Fruit fly (Drosophila melanogaster) whole organism, pupa: ENCODE data around the gene CG18764.

Experiments
- CG10348 ChIP-seq: fragments of 200-800 bp; sonication (Bioruptor generic); IDR thresholded peaks from 2 replicates; pipeline ENCODE4 v1.3.6; 2022; ENCODE audit warnings: missing biosample characterization, missing genetic modification characterization
- CG12605 ChIP-seq: fragments of 200-800 bp; sonication (Bioruptor generic); IDR thresholded peaks from 2 replicates; pipeline ENCODE4 v1.3.6; 2022; ENCODE audit warnings: missing biosample characterization, missing genetic modification characterization
- CG13204 ChIP-seq: fragments of 200-800 bp; sonication (Bioruptor generic); optimal IDR thresholded peaks from 2 replicates; lab custom pipeline; 2018; ENCODE audit warnings: missing biosample characterization, mild to moderate bottlenecking, missing genetic modification characterization, moderate library complexity
- CG14655 ChIP-seq: fragments of 200-800 bp; sonication (Bioruptor generic); optimal IDR thresholded peaks from 3 replicates; lab custom pipeline; 2017; ENCODE audit warnings: mild to moderate bottlenecking, missing biosample characterization, missing genetic modification reagents, missing genetic modification characterization
- CG15710 ChIP-seq: fragments of 200-800 bp; sonication (Bioruptor generic); optimal IDR thresholded peaks from 2 replicates; lab custom pipeline; 2018; ENCODE audit warnings: missing biosample characterization, mild to moderate bottlenecking, missing genetic modification characterization, moderate library complexity
- CG17806 ChIP-seq: fragments of 200-800 bp; sonication (Bioruptor generic); optimal IDR thresholded peaks from 2 replicates; lab custom pipeline; 2018; ENCODE audit warnings: missing biosample characterization, mild to moderate bottlenecking, missing genetic modification characterization, moderate library complexity
- CG32121 ChIP-seq: fragments of 200-800 bp; sonication (Bioruptor generic); IDR thresholded peaks from 2 replicates; pipeline ENCODE4 v1.3.6; 2022; ENCODE audit warnings: missing biosample characterization, missing genetic modification characterization
- CG34367 ChIP-seq: fragments of 200-800 bp; sonication (Bioruptor generic); optimal IDR thresholded peaks from 2 replicates; lab custom pipeline; 2018; ENCODE audit warnings: missing biosample characterization, mild to moderate bottlenecking, missing genetic modification characterization
- CG4496 ChIP-seq: fragments of 200-800 bp; sonication (Bioruptor generic); IDR thresholded peaks from 3 replicates; pipeline ENCODE4 v1.3.6; 2022; ENCODE audit warnings: missing biosample characterization, missing genetic modification characterization
- CG8159 ChIP-seq: fragments of 200-800 bp; sonication (Bioruptor generic); optimal IDR thresholded peaks from 3 replicates; lab custom pipeline; 2018; ENCODE audit warnings: missing biosample characterization, mild to moderate bottlenecking, missing genetic modification characterization, moderate library complexity
- CG8301 ChIP-seq: fragments of 200-800 bp; sonication (Bioruptor generic); optimal IDR thresholded peaks from 2 replicates; lab custom pipeline; 2018; ENCODE audit warnings: missing biosample characterization, mild to moderate bottlenecking, missing genetic modification characterization
- CG9948 ChIP-seq: fragments of 200-800 bp; sonication (Bioruptor generic); optimal IDR thresholded peaks from 2 replicates; lab custom pipeline; 2018; ENCODE audit warnings: missing biosample characterization, mild to moderate bottlenecking, missing genetic modification characterization, moderate library complexity
- D1 ChIP-seq: fragments of 200-800 bp; sonication (Bioruptor generic); optimal IDR thresholded peaks from 2 replicates; lab custom pipeline; 2018; ENCODE audit warnings: missing biosample characterization, mild to moderate bottlenecking, missing genetic modification characterization, moderate library complexity
- EcR ChIP-seq: fragments of 200-800 bp; sonication (Bioruptor generic); optimal IDR thresholded peaks from 3 replicates; lab custom pipeline; 2019; ENCODE audit warnings: missing biosample characterization, missing genetic modification characterization, mild to moderate bottlenecking, moderate library complexity, missing genetic modification reagents
- Ets98B ChIP-seq: fragments of 200-800 bp; sonication (Bioruptor generic); IDR thresholded peaks from 2 replicates; pipeline ENCODE4 v1.3.6; 2022; ENCODE audit warnings: missing biosample characterization, missing genetic modification characterization
- Pif1A ChIP-seq: fragments of 200-800 bp; sonication (Bioruptor generic); optimal IDR thresholded peaks from 3 replicates; lab custom pipeline; 2016; ENCODE audit warnings: missing biosample characterization, missing genetic modification characterization
- Pif1B ChIP-seq: fragments of 200-800 bp; sonication (Bioruptor generic); optimal IDR thresholded peaks from 3 replicates; lab custom pipeline; 2016; ENCODE audit warnings: missing biosample characterization, missing genetic modification characterization
- Snoo ChIP-seq: fragments of 200-800 bp; sonication (Bioruptor generic); optimal IDR thresholded peaks from 3 replicates; lab custom pipeline; 2017; ENCODE audit warnings: missing biosample characterization, mild to moderate bottlenecking, missing genetic modification characterization, inconsistent platforms
- fd96Ca ChIP-seq: fragments of 200-800 bp; sonication (Bioruptor generic); IDR thresholded peaks from 3 replicates; pipeline ENCODE4 v1.3.6; 2022; ENCODE audit warnings: missing biosample characterization, missing genetic modification characterization
- gl ChIP-seq: fragments of 200-800 bp; sonication (Bioruptor generic); optimal IDR thresholded peaks from 2 replicates; lab custom pipeline; 2018; ENCODE audit warnings: missing biosample characterization, mild to moderate bottlenecking, missing genetic modification characterization
- rn ChIP-seq: fragments of 200-800 bp; sonication (Bioruptor generic); IDR thresholded peaks from 2 replicates; pipeline ENCODE4 v1.3.6; 2022; ENCODE audit warnings: missing biosample characterization, missing genetic modification characterization

CG18764 gene

DNA sequence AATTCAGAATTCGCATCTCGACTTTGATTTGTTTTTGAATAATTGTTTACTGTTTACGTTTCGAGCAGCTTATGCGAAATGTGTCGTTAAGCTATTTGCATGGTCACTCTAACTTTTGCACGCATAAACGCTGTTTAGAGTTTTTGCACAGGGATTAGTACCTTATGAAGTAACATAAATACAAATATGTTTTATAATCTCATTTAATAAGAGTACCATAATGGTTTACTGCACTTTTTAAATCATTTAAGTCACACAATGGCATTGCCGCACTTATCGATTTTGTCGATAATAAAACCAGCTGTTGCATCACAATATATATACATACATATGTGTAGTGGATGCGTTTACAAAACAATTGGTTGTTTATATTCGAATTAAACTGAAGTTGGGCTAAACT is at the start of gene CG18764, which contains the start of gene CG6813:
TSS of gene CG18764 (plus strand) at position 319 of the 400 bp plus-strand sequence.
TSS of gene CG6813 (minus strand) at position 68 of the 400 bp plus-strand sequence.
- no peak for TF ChIP-seq CG4496 (GFP tag; lab: Robert Waterston, UW)
- TF ChIP-seq CG17806 (tag; lab: Kevin White, UChicago) = no peak
- TF ChIP-seq D1 = no peak
- no peak for TF ChIP-seq rn (GFP tag; lab: Robert Waterston, UW)
- no peak for TF ChIP-seq fd96Ca (GFP tag; lab: Robert Waterston, UW)
- no peak for TF ChIP-seq Ets98B (GFP tag; lab: Robert Waterston, UW)
- no peak for TF ChIP-seq CG8159
- TF ChIP-seq CG15710 = no peak
- no peak for TF ChIP-seq CG12605 (GFP tag; lab: Robert Waterston, UW)
- TF ChIP-seq CG14655 (GFP tag; lab: Kevin White, UChicago) = no peak
- no peak for TF ChIP-seq Pif1A (GFP tag; lab: Kevin White, UChicago)
- TF ChIP-seq gl (tag; lab: Kevin White, UChicago) = no peak
- no peak for TF ChIP-seq CG13204
- TF ChIP-seq CG34367 (tag; lab: Kevin White, UChicago) = no peak

DNA sequence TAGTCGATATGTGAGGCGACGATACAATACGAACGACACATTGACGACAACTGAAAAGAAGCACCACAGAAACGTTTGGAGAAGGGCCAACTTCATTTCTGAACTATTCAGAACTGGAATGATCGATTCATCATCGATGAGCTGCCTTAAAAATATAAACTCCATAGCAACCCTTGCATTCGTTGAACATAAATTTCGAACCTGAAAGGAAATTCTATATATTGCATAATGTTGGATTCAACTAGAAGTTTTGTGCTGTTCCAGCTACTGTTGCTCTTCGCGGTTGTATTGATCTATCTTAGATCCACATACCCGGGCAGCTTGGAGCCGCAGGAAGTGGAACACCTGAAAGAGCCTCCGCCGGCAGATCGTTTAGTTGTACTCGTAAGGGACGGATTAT is 48.0 kb upstream of the CG18764 start, which contains the start of the genes CG6790 and CG5342:
TSS of gene CG6790 (minus strand) at position 101 of the 400 bp plus-strand sequence.
TSS of gene CG5342 (plus strand) at position 182 of the 400 bp plus-strand sequence.
- TF ChIP-seq EcR = no peak

DNA sequence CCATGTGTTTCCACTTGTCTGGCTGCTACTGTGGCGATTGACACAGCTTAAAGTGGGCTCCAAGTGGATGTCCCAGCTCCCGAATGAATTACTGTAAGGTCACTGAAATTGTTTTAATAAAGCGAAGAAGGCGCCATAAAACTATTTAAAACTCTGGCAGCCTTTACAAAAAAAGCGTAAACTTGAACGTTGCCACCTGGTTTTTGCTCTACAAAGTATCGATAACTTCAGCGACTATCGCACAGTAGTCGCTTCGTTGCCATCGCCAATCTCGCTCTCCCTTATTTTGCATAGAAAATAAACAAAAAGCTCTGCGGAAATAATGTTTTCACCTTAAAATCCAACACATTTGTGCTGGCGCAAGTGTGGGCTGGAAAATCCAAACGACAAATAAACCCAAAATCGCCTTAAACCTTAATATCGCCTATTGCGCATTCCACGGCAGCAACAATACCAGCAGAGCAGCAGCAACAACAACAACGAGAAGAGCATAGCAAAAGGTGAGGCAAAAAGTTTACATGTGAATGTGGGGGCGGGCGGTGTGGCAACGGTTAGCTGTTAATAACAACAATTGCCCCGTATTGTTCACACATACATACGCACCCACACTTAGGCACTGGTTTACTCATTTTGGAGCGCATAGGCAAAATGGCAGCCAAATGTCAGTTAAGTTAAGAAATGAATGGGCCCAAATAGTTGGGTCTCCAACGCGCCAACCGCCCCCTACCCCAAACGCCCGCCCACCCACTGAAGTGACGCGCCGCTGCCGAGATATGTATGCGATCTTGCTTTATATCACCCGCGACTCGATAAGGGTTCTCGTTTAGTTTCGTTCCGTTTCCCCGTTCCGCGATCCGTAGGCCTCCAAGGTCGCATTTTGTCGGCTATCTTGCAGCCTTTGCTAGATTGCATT is 45.1 kb upstream of the CG18764 start, which contains the start of gene wkd:
TSS of gene wkd (plus strand) at position 237 of the 913 bp plus-strand sequence.
- no peak for TF ChIP-seq CG15710
- TF ChIP-seq Snoo (tag; lab: Kevin White, UChicago) = no peak
- TF ChIP-seq CG10348 = no peak
- no peak for TF ChIP-seq EcR
- no peak for TF ChIP-seq CG12605 (GFP tag; lab: Robert Waterston, UW)
- no peak for TF ChIP-seq Ets98B (GFP tag; lab: Robert Waterston, UW)
- TF ChIP-seq CG13204 = no peak
- no peak for TF ChIP-seq CG8159
- TF ChIP-seq fd96Ca (GFP tag; lab: Robert Waterston, UW) = no peak
- TF ChIP-seq CG32121 (GFP tag; lab: Robert Waterston, UW) = no peak
- no peak for TF ChIP-seq D1
- TF ChIP-seq Pif1B = no peak
- TF ChIP-seq CG17806 (tag; lab: Kevin White, UChicago) = no peak
- no peak for TF ChIP-seq CG8301 (tag; lab: Kevin White, UChicago)
- no peak for TF ChIP-seq CG14655 (GFP tag; lab: Kevin White, UChicago)
- no peak for TF ChIP-seq gl (tag; lab: Kevin White, UChicago)
- no peak for TF ChIP-seq CG4496 (GFP tag; lab: Robert Waterston, UW)
- no peak for TF ChIP-seq CG9948 (tag; lab: Kevin White, UChicago)
- no peak for TF ChIP-seq rn (GFP tag; lab: Robert Waterston, UW)

DNA sequence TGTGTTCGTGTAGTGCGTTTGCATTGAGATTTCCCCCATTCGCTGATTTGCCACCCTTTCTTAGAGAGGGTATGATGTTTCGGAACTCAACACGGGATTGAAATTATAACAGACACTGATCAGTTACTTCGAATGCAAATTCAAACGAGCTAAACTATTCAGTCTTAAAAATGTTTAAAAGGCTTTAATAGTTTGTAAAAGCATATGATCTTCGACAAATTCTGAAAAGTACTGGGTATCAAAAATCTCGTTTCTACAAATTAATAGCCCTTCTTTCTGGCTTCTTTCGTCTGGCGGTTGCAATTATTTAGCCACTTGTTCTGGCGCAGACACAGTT is 44.5 kb upstream of the CG18764 start:
- TF ChIP-seq D1 (no peak), Pif1B (no peak), CG13204 (peak; percentile 51), CG34367 (tag; lab: Kevin White, UChicago) (peak; percentile 82), CG8159 (peak; percentile 84), Snoo (tag; lab: Kevin White, UChicago) (no peak), EcR (no peak), CG32121 (GFP tag; lab: Robert Waterston, UW) (peak; percentile 95), CG14655 (GFP tag; lab: Kevin White, UChicago) (no peak), CG15710 (peak; percentile 81), CG8301 (tag; lab: Kevin White, UChicago) (peak; percentile 93), CG4496 (GFP tag; lab: Robert Waterston, UW) (peak; percentile 96), CG10348 (peak; percentile 63; the same call in 1 of the 2 replicates), fd96Ca (GFP tag; lab: Robert Waterston, UW) (peak; percentile 95), Ets98B (GFP tag; lab: Robert Waterston, UW) (peak; percentile 95), CG9948 (tag; lab: Kevin White, UChicago) (peak; percentile 84), Pif1A (GFP tag; lab: Kevin White, UChicago) (no peak), CG12605 (GFP tag; lab: Robert Waterston, UW) (no peak; the same call in none of the 2 replicates), CG17806 (tag; lab: Kevin White, UChicago) (peak; percentile 87), gl (tag; lab: Kevin White, UChicago) (peak; percentile 73), rn (GFP tag; lab: Robert Waterston, UW) (peak; percentile 67; the same call in 1 of the 2 replicates)
- TF ChIP-seq, all 21 proteins: peak for 14

DNA sequence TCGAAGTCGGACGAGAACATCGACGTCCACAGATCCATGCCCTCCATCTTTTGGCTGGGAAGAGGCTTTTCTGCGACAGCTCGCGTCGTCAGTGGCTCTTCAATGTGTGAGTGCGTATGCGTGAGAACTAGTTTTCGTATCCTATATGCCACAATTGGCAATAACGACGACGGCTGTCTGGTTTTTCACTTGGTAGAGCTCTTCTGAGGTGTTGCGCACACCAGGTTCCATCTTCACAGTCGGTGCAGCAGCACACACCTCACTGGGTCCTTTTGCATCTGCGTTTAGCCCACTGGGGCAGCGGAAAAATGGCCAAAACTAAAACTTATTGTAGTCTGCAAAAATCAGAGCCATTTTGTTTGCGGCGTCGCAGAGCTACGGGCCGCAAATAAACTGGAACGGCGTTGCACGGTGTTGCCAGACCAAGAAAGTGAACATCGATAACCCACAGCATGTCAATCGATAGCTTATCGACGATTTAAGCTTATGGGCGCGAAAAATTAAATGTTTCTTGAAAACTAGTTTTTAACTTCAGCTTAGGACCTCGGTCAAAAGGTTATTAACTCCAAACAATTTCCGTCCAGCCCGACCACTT is 36.8 kb upstream of the CG18764 start, which contains the start of gene CG6791:
TSS of gene CG6791 (minus strand) at position 383 of the 595 bp plus-strand sequence.
- TF ChIP-seq CG15710 (no peak), Snoo (tag; lab: Kevin White, UChicago) (no peak), CG14655 (GFP tag; lab: Kevin White, UChicago) (no peak), rn (GFP tag; lab: Robert Waterston, UW) (no peak), CG13204 (no peak), CG10348 (no peak), CG17806 (tag; lab: Kevin White, UChicago) (no peak), gl (tag; lab: Kevin White, UChicago) (no peak), EcR (peak; percentile 32), Pif1A (GFP tag; lab: Kevin White, UChicago) (no peak), CG8159 (no peak), Ets98B (GFP tag; lab: Robert Waterston, UW) (peak; percentile 13; the same call in 1 of the 2 replicates), CG9948 (tag; lab: Kevin White, UChicago) (peak; percentile 62), Pif1B (no peak), CG12605 (GFP tag; lab: Robert Waterston, UW) (no peak), D1 (no peak), CG8301 (tag; lab: Kevin White, UChicago) (no peak), CG4496 (GFP tag; lab: Robert Waterston, UW) (no peak), CG32121 (GFP tag; lab: Robert Waterston, UW) (no peak), CG34367 (tag; lab: Kevin White, UChicago) (no peak), fd96Ca (GFP tag; lab: Robert Waterston, UW) (no peak)
- TF ChIP-seq, all 21 proteins: peak for 3
